Fruit fly (Drosophila melanogaster) Kc167 (cell line): ENCODE data around the gene CG6083.

Experiments used
- Myc ChIP-seq: fragments of >200 bp; optimal IDR thresholded peaks from 2 replicates; lab custom pipeline; 2017; ENCODE audit warnings: missing external identifiers
- Sin3A ChIP-seq: fragments of >200 bp; optimal IDR thresholded peaks from 2 replicates; lab custom pipeline; 2018; ENCODE audit warnings: missing external identifiers
- h ChIP-seq: fragments of >200 bp; optimal IDR thresholded peaks from 3 replicates; lab custom pipeline; 2018; ENCODE audit warnings: missing external identifiers
- insv ChIP-seq: fragments of >200 bp; optimal IDR thresholded peaks from 3 replicates; lab custom pipeline; 2018; ENCODE audit warnings: missing external identifiers
- psq ChIP-seq: fragments of >200 bp; optimal IDR thresholded peaks from 2 replicates; lab custom pipeline; 2017; ENCODE audit warnings: missing external identifiers
- ttk ChIP-seq: sonication (Bioruptor generic); optimal IDR thresholded peaks from 2 replicates; lab custom pipeline; 2017; ENCODE audit warnings: missing external identifiers

DNA sequence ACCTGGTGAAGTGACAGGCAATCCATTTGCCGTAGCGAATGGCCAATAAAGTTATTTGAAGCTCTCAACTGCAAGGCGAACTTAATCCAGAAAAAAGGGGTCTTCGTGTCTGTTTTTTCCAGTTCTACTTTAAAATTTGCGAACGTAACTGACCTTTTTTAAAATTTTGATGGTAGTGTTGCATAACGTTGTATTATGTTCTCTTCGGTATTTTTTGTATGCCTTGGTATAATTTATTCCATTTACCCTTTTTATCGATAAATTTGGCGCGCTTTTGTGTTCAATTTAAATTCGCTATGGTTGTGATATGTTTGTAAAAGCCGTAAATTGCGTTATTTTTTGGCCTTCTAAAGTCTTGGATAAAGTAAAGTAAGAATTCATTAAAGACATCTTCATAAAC is 4.8 kb upstream of the CG6083 start:
- no peak for TF ChIP-seq Myc (lab: Kevin White, UChicago)
- no peak for TF ChIP-seq h (lab: Kevin White, UChicago)
- TF ChIP-seq psq (lab: Kevin White, UChicago), result no peak
- TF ChIP-seq insv (lab: Kevin White, UChicago), result no peak
- no peak for TF ChIP-seq Sin3A (lab: Kevin White, UChicago)
- TF ChIP-seq ttk (lab: Kevin White, UChicago), result no peak
